Worm (Caenorhabditis elegans): ENCODE results near the gene T27A10.5.
A peak's percentile ranks its signal among the peaks of the same experiment; 100 is the strongest.

The T27A10.5 gene

DNA sequence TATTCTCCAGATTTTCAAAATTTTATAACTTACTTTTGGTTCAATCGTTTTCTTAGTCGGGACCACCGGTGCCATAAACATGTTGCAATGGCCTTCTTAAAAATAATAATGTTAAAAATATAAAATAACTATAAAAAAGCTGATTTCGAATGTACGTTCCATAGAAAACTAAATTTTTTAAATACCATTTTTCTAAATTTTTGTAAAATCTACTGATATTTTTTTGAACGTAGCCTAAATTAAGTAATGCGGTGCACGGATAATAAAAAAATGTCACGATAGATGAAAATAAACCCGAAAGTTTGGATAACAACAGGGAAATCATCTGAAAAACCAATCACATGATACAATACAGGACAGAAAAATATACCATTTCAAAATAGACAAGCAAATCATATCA is at the start of gene T27A10.5:
TSS of gene T27A10.5 (minus strand) at position 101 of the 400 bp plus-strand sequence.
- no peak for TF ChIP-seq nhr-76 (tag; optimal IDR thresholded peaks at IDR 0.05)
- no peak for TF ChIP-seq ceh-9 (tag; optimal IDR thresholded peaks at IDR 0.05)
- no peak for TF ChIP-seq nhr-23 (tag; optimal IDR thresholded peaks at IDR 0.05)
- no peak for TF ChIP-seq sea-2 (GFP tag; optimal IDR thresholded peaks at IDR 0.05)
- TF ChIP-seq snpc-4 (tag; optimal IDR thresholded peaks at IDR 0.05), result no peak
- TF ChIP-seq fos-1 (tag; optimal IDR thresholded peaks at IDR 0.05), result no peak
- no peak for TF ChIP-seq tbx-2 (tag; optimal IDR thresholded peaks at IDR 0.05)
- no peak for TF ChIP-seq pqm-1 (tag; optimal IDR thresholded peaks at IDR 0.05)

DNA sequence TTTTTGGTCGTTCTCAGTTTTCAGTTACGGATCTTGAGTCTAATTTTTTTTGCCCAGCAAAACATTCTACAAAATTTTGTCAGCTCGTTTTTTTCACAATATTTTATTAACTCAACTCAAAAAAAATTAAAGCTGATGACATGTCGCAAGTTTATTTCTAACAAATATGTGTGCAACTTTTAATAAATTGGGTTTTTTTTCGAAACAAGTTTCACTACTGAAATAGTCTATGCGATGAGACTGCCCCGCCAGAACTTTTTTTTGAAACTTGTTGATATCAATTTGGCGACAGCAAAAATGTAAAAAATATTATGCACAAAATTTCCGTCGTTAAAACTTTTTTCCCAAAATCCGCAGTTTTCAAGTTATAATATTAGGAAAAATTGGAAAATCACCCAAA is 49.8 kb upstream of the T27A10.5 start, which contains the start of gene C18B2.2:
TSS of gene C18B2.2 (plus strand) at position 301 of the 400 bp plus-strand sequence.
- TF ChIP-seq pqm-1 (tag; optimal IDR thresholded peaks at IDR 0.05) (no peak), jun-1 (tag; optimal IDR thresholded peaks at IDR 0.05) (no peak), nhr-77 (tag; optimal IDR thresholded peaks at IDR 0.05) (no peak), zag-1 (tag; optimal IDR thresholded peaks at IDR 0.05) (no peak), ztf-4 (tag; optimal IDR thresholded peaks at IDR 0.05) (no peak), fkh-2 (tag; optimal IDR thresholded peaks at IDR 0.05) (no peak), nhr-23 (tag; optimal IDR thresholded peaks at IDR 0.05) (no peak), ZK546.5 (tag; optimal IDR thresholded peaks at IDR 0.05) (no peak), unc-62 (GFP tag; optimal IDR thresholded peaks at IDR 0.05) (no peak), unc-39 (tag; optimal IDR thresholded peaks at IDR 0.05) (no peak), eor-1 (tag; optimal IDR thresholded peaks at IDR 0.05) (no peak), elt-3 (tag; optimal IDR thresholded peaks at IDR 0.05) (no peak), snpc-4 (tag; optimal IDR thresholded peaks at IDR 0.05) (no peak), tbx-2 (tag; optimal IDR thresholded peaks at IDR 0.05) (no peak), aly-2 (tag; optimal IDR thresholded peaks at IDR 0.05) (no peak), sea-2 (GFP tag; optimal IDR thresholded peaks at IDR 0.05) (no peak), lsy-12 (tag; optimal IDR thresholded peaks at IDR 0.05) (no peak)

DNA sequence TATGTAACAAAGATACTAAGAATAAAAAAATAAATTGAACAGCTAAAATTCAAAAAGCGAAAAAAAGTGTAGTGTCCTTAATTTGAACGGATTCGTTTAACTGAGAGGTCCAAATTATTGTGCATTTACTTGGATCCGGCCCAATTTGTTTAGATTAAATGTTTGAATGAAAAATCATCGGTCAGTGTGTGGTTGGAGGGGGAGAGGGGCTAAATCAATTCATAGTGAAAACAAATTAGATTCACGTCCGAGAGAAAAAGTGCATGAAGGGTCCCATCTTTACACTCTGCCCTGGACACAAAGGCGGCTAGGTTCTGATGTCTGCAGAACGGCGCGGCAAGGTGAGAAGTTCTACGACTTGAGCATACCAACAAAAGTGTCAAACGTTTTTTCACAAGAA is 45.5 kb upstream of the T27A10.5 start:
- TF ChIP-seq egl-5 (tag; optimal IDR thresholded peaks at IDR 0.05), result no peak
- TF ChIP-seq tbx-2 (tag; optimal IDR thresholded peaks at IDR 0.05), result no peak
- TF ChIP-seq ceh-28 (tag; optimal IDR thresholded peaks at IDR 0.05), result no peak
- TF ChIP-seq jun-1 (tag; optimal IDR thresholded peaks at IDR 0.05), result no peak
- no peak for TF ChIP-seq nhr-43 (tag; optimal IDR thresholded peaks at IDR 0.05; ENCODE audit: poor library complexity, severe bottlenecking)
- no peak for TF ChIP-seq snpc-4 (tag; optimal IDR thresholded peaks at IDR 0.05)
- TF ChIP-seq nhr-23 (tag; optimal IDR thresholded peaks at IDR 0.05), result no peak
- no peak for TF ChIP-seq ZK546.5 (tag; optimal IDR thresholded peaks at IDR 0.05)
- no peak for TF ChIP-seq elt-2 (tag; optimal IDR thresholded peaks at IDR 0.05)

DNA sequence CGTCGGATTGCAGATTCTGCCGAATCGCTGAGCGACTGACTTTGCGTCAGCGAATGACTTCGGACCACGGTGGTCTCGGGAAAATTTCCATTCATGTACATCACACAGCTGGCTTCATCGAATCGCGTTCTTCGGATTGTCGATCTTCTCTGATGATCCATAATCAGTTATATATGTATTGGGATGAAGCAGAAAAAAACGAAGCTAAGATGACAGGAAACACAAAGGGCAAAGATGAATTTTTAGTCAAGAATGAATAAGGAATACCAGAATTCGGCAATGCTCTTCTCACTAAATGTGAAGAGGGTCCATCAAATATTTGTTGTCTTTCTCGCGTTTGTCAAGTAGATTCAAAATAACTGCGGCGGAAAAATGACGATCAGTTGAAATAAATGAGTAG is 43.8 kb upstream of the T27A10.5 start, which contains the start of gene del-9:
TSS of gene del-9 (minus strand) at position 101 of the 400 bp plus-strand sequence.
- TF ChIP-seq fkh-10 (GFP tag; optimal IDR thresholded peaks at IDR 0.05) (no peak), nhr-12 (tag; optimal IDR thresholded peaks at IDR 0.05) (no peak), nhr-23 (tag; optimal IDR thresholded peaks at IDR 0.05) (no peak), nhr-67 (tag; optimal IDR thresholded peaks at IDR 0.05) (no peak), snpc-4 (tag; optimal IDR thresholded peaks at IDR 0.05) (no peak), mdl-1 (tag; optimal IDR thresholded peaks at IDR 0.05) (no peak), unc-62 (GFP tag; optimal IDR thresholded peaks at IDR 0.05) (no peak), daf-12 (tag; optimal IDR thresholded peaks at IDR 0.05) (no peak), mml-1 (tag; optimal IDR thresholded peaks at IDR 0.05) (no peak), nhr-237 (tag; optimal IDR thresholded peaks at IDR 0.05) (no peak), nhr-77 (tag; optimal IDR thresholded peaks at IDR 0.05) (no peak), nhr-43 (tag; optimal IDR thresholded peaks at IDR 0.05; ENCODE audit: poor library complexity, severe bottlenecking) (no peak), aly-2 (tag; optimal IDR thresholded peaks at IDR 0.05) (no peak), ceh-16 (tag; optimal IDR thresholded peaks at IDR 0.05) (no peak), nhr-76 (tag; optimal IDR thresholded peaks at IDR 0.05) (no peak), ZK546.5 (tag; optimal IDR thresholded peaks at IDR 0.05) (no peak)

DNA sequence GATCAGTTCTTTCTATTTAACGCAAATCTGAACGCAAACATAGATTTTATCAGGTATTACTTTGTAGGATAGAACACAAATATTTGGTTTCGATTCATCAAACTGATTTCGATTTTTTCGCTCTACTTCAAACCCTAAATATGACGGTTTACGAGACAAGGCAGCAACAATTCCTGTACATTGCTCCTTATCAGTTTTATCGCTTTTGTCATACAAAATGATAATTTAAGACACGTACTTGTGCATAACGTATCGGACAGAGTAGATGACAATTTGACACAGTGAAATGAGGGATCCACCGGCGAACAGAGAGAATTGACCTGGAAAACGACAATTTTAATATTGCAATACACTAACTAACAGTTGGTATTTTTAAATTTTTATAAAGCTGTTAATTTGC is 40.3 kb upstream of the T27A10.5 start:
- TF ChIP-seq nhr-23 (tag; optimal IDR thresholded peaks at IDR 0.05) (no peak), tbx-2 (tag; optimal IDR thresholded peaks at IDR 0.05) (no peak), fos-1 (tag; optimal IDR thresholded peaks at IDR 0.05) (no peak), pqm-1 (tag; optimal IDR thresholded peaks at IDR 0.05) (peak; percentile 76), egl-5 (tag; optimal IDR thresholded peaks at IDR 0.05) (no peak), ztf-11 (tag; optimal IDR thresholded peaks at IDR 0.05) (no peak), jun-1 (tag; optimal IDR thresholded peaks at IDR 0.05) (no peak), lin-15B (tag; optimal IDR thresholded peaks at IDR 0.05) (no peak), nhr-43 (tag; optimal IDR thresholded peaks at IDR 0.05; ENCODE audit: poor library complexity, severe bottlenecking) (no peak), nhr-77 (tag; optimal IDR thresholded peaks at IDR 0.05) (no peak), ztf-4 (tag; optimal IDR thresholded peaks at IDR 0.05) (no peak), fkh-10 (GFP tag; optimal IDR thresholded peaks at IDR 0.05) (no peak), mml-1 (tag; optimal IDR thresholded peaks at IDR 0.05) (no peak), elt-2 (tag; optimal IDR thresholded peaks at IDR 0.05) (peak; percentile 91), eor-1 (tag; optimal IDR thresholded peaks at IDR 0.05) (no peak), ceh-9 (tag; optimal IDR thresholded peaks at IDR 0.05) (no peak), nhr-12 (tag; optimal IDR thresholded peaks at IDR 0.05) (no peak), unc-62 (GFP tag; optimal IDR thresholded peaks at IDR 0.05) (no peak), elt-3 (tag; optimal IDR thresholded peaks at IDR 0.05) (no peak), nhr-76 (tag; optimal IDR thresholded peaks at IDR 0.05) (no peak), lin-39 (tag; optimal IDR thresholded peaks at IDR 0.05) (no peak), pha-4 (tag; optimal IDR thresholded peaks at IDR 0.05) (no peak), egl-27 (tag; optimal IDR thresholded peaks at IDR 0.05) (no peak), skn-1 (tag; optimal IDR thresholded peaks at IDR 0.05) (peak; percentile 28)
